Fruit fly (Drosophila melanogaster): Measurements from ENCODE around the gene Zw10.

Zw10 gene

dm6 chrX:2646022-2646761, 42.2 kb downstream of the Zw10 start:
- peak; percentile 90 for TF ChIP-seq B-H2 (GFP tag; optimal IDR thresholded peaks at IDR 0.05)
- peak; percentile 93 for TF ChIP-seq CG34376 (GFP tag; optimal IDR thresholded peaks at IDR 0.05)
- peak; percentile 99 for TF ChIP-seq lab (GFP tag; optimal IDR thresholded peaks at IDR 0.05)
- TF ChIP-seq Myb (GFP tag; optimal IDR thresholded peaks at IDR 0.05): peak; percentile 90
- TF ChIP-seq CG10959 (GFP tag; IDR thresholded peaks at IDR 0.05): peak; percentile 85
- TF ChIP-seq CG1529 (GFP tag; optimal IDR thresholded peaks at IDR 0.05): peak; percentile 96
- peak; percentile 72 for TF ChIP-seq nerfin-2 (GFP tag; IDR thresholded peaks at IDR 0.05; ENCODE audit: partially characterized antibody)
- peak; percentile 85; the same call in 3 of the 4 replicates for TF ChIP-seq chinmo (GFP tag; IDR thresholded peaks at IDR 0.05; ENCODE audit: partially characterized antibody)
- no peak for TF ChIP-seq cad (GFP tag; optimal IDR thresholded peaks at IDR 0.05)
- TF ChIP-seq Fer2 (tag; optimal IDR thresholded peaks at IDR 0.05): peak; percentile 87
- no peak for TF ChIP-seq usp (GFP tag; optimal IDR thresholded peaks at IDR 0.05)
- TF ChIP-seq CG13123 (GFP tag; optimal IDR thresholded peaks at IDR 0.05): peak; percentile 90
- peak; percentile 92 for TF ChIP-seq CG6254 (GFP tag; optimal IDR thresholded peaks at IDR 0.05)
- TF ChIP-seq CG5245 (GFP tag; optimal IDR thresholded peaks at IDR 0.05): peak; percentile 95
- peak; percentile 95 for TF ChIP-seq CG16815 (GFP tag; optimal IDR thresholded peaks at IDR 0.05)
- peak; percentile 61 for TF ChIP-seq CG1832 (GFP tag; optimal IDR thresholded peaks at IDR 0.05)
- peak; percentile 87 for TF ChIP-seq CG6175 (GFP tag; IDR thresholded peaks at IDR 0.05)
- TF ChIP-seq CG9215 (GFP tag; IDR thresholded peaks at IDR 0.05): peak; percentile 93
- peak; percentile 97 for TF ChIP-seq Hsf (GFP tag; optimal IDR thresholded peaks at IDR 0.05)
- TF ChIP-seq Ptx1 (GFP tag; IDR thresholded peaks at IDR 0.05): peak; percentile 96
- TF ChIP-seq CG17385 (GFP tag; optimal IDR thresholded peaks at IDR 0.05): peak; percentile 95
- peak; percentile 29 for TF ChIP-seq Kr (GFP tag; optimal IDR thresholded peaks at IDR 0.05)
- peak; percentile 97 for TF ChIP-seq CG7786 (GFP tag; optimal IDR thresholded peaks at IDR 0.05)
- peak; percentile 97 for TF ChIP-seq CG32767 (GFP tag; IDR thresholded peaks at IDR 0.05)
- peak; percentile 96 for TF ChIP-seq Fer3 (tag; optimal IDR thresholded peaks at IDR 0.05)
- peak; percentile 92 for TF ChIP-seq corto (GFP tag; optimal IDR thresholded peaks at IDR 0.05)
- TF ChIP-seq dpn (GFP tag; optimal IDR thresholded peaks at IDR 0.05): peak; percentile 97 to 98
- peak; percentile 69 for TF ChIP-seq CG3995 (GFP tag; optimal IDR thresholded peaks at IDR 0.05)
- peak; percentile 90 for TF ChIP-seq Bdp1 (GFP tag; optimal IDR thresholded peaks at IDR 0.05)
- TF ChIP-seq CG17612 (GFP tag; IDR thresholded peaks at IDR 0.05): peak; percentile 89
- TF ChIP-seq Antp (GFP tag; optimal IDR thresholded peaks at IDR 0.05): peak; percentile 96
- TF ChIP-seq Mrtf (GFP tag; IDR thresholded peaks at IDR 0.05): peak; percentile 95
- TF ChIP-seq gt (GFP tag; IDR thresholded peaks at IDR 0.05): peak; percentile 78
- peak; percentile 91 for TF ChIP-seq CG10147 (GFP tag; optimal IDR thresholded peaks at IDR 0.05)
- peak; percentile 97 for TF ChIP-seq nmo (GFP tag; optimal IDR thresholded peaks at IDR 0.05)
- peak; percentile 54 to 82 for TF ChIP-seq Trl (optimal IDR thresholded peaks at IDR 0.05)
- TF ChIP-seq Trl (GFP tag; optimal IDR thresholded peaks at IDR 0.05): peak; percentile 95
- peak; percentile 90 for TF ChIP-seq cato (GFP tag; optimal IDR thresholded peaks at IDR 0.05; ENCODE audit: borderline replicate concordance)
- peak; percentile 73 for TF ChIP-seq CG10565 (GFP tag; optimal IDR thresholded peaks at IDR 0.05)
- TF ChIP-seq CG34422 (GFP tag; IDR thresholded peaks at IDR 0.05): peak; percentile 95
- peak; percentile 95 for TF ChIP-seq CG17829 (tag; optimal IDR thresholded peaks at IDR 0.05)
- peak; percentile 29; the same call in 1 of the 3 replicates for TF ChIP-seq CG16813 (GFP tag; IDR thresholded peaks at IDR 0.05; ENCODE audit: partially characterized antibody)
- peak; percentile 92 for TF ChIP-seq p53 (GFP tag; optimal IDR thresholded peaks at IDR 0.05)
- TF ChIP-seq B-H1 (GFP tag; IDR thresholded peaks at IDR 0.05): peak; percentile 89
- TF ChIP-seq rib (GFP tag; IDR thresholded peaks at IDR 0.05): peak; percentile 86
- TF ChIP-seq Xbp1 (GFP tag; optimal IDR thresholded peaks at IDR 0.05): peak; percentile 98
- TF ChIP-seq CG18011 (GFP tag; optimal IDR thresholded peaks at IDR 0.05): peak; percentile 89
- peak; percentile 94 for TF ChIP-seq scrt (GFP tag; optimal IDR thresholded peaks at IDR 0.05)
- TF ChIP-seq CG6813 (GFP tag; optimal IDR thresholded peaks at IDR 0.05): peak; percentile 96
